Worm (Caenorhabditis elegans) whole organism, young adult: ENCODE results near the gene inpp-1.
A peak's percentile ranks its signal among the peaks of the same experiment; 100 is the strongest.

ENCODE experiments used
- ZK185.1 ChIP-seq: sonication (generic microtip); optimal IDR thresholded peaks from 2 replicates; lab custom pipeline; 2016; ENCODE audit warnings: mild to moderate bottlenecking, missing genetic modification characterization, missing compliant biosample characterization; ENCODE audit not compliant: poor library complexity, severe bottlenecking
- ceh-79 ChIP-seq: sonication (generic microtip); optimal IDR thresholded peaks from 2 replicates; lab custom pipeline; 2017; ENCODE audit warnings: mild to moderate bottlenecking, missing genetic modification characterization, missing compliant biosample characterization
- hrde-1 ChIP-seq: sonication (generic microtip); optimal IDR thresholded peaks from 2 replicates; lab custom pipeline; 2016; ENCODE audit warnings: missing genetic modification characterization, mild to moderate bottlenecking, missing compliant biosample characterization, moderate library complexity, missing genotype, missing genetic modification reagents, borderline replicate concordance
- lin-35 ChIP-seq, 3 experiments: fragments of 150-350 bp in 2 of 3; sonication (generic microtip) in 1 of 3; optimal IDR thresholded peaks; 2 replicates each; lab custom pipeline; 2014 to 2018; ENCODE audit warnings: missing biosample characterization in 3 of 3, missing genetic modification characterization in 3 of 3, missing genetic modification reagents in 3 of 3
- mcd-1 ChIP-seq: fragments of 200-800 bp; sonication (Bioruptor generic); IDR thresholded peaks from 2 replicates; pipeline ENCODE4 v1.3.6; 2022; ENCODE audit warnings: missing genetic modification reagents, missing genetic modification characterization, missing compliant biosample characterization

DNA sequence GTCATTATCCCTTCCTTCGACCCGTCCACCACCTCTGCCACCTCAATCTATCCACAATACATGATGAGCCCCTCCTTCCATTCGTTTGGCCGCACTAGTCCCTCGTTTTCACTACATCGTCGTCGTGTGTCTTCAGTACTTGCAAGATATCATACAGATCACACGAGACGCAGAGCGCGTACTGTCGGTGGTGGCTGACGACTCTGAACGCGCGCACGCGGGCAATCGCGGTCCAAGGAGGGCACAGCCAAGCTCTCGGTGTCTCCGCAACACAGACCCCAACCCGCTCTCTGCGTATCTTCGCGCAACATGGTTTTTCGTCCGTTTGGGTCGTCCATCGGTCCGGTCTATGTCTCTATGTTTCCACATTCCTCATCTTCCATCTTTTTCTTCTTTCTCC is 43.3 kb upstream of the inpp-1 start:
- TF ChIP-seq ZK185.1 (tag; lab: Kevin White, UChicago) (no peak), mcd-1 (GFP tag; lab: Robert Waterston, UW) (peak; percentile 48; the same call in 1 of the 2 replicates), hrde-1 (tag; lab: Kevin White, UChicago) (no peak), ceh-79 (tag; lab: Kevin White, UChicago) (no peak), lin-35 (GFP tag; optimal IDR thresholded peaks at IDR 0.05; lab: Kevin White, UChicago) (no peak)
